Worm (Caenorhabditis elegans): ENCODE measurements around the gene F14H12.7.
"Not testable (repeated sequence)": the region's sequence is repeated elsewhere in the genome, so short reads cannot be mapped to it uniquely, and the experiment has no call there.

F14H12.7 gene

DNA sequence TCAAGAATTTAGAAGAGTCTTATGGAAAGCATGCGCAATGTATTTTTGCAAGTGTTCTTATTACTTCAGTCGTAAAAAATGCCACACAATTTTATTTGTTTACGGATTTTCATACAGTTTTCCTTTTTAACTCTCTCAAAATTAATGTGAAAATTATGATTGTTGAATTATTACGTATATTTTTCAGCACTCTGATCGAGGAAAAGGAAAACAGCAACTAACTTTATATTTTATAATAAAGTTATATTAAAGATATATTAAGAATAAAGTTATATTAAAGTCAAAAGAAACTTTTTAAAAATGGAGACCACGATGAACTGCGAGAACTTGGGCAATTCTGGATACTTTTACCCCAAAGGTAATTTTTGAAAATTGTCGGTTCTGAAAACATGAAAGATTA lies 12.2 kb downstream of the F14H12.7 start, which contains the start of gene F14H12.2:
Gene F14H12.2, plus strand, starts transcription at position 301 of the 400 bp plus-strand sequence.
- TF ChIP-seq Y55F3AM.14 (GFP tag; optimal IDR thresholded peaks at IDR 0.05) (no peak), nhr-6 (tag; optimal IDR thresholded peaks at IDR 0.05) (no peak), blmp-1 (tag; optimal IDR thresholded peaks at IDR 0.05; ENCODE audit: insufficient read depth) (no peak), sma-9 (GFP tag; optimal IDR thresholded peaks at IDR 0.05) (no peak), sma-9 (tag; optimal IDR thresholded peaks at IDR 0.05) (no peak), nhr-129 (tag; optimal IDR thresholded peaks at IDR 0.05) (no peak), egl-27 (tag; optimal IDR thresholded peaks at IDR 0.05) (no peak), snpc-4 (tag; optimal IDR thresholded peaks at IDR 0.05) (no peak), nhr-10 (tag; optimal IDR thresholded peaks at IDR 0.05) (no peak), gmeb-1 (tag; optimal IDR thresholded peaks at IDR 0.05) (no peak), unc-55 (GFP tag; optimal IDR thresholded peaks at IDR 0.05) (no peak), skn-1 (tag; optimal IDR thresholded peaks at IDR 0.05) (no peak), zag-1 (tag; optimal IDR thresholded peaks at IDR 0.05) (no peak), fos-1 (tag; optimal IDR thresholded peaks at IDR 0.05) (no peak), nhr-23 (tag; optimal IDR thresholded peaks at IDR 0.05) (no peak), lin-39 (tag; optimal IDR thresholded peaks at IDR 0.05) (no peak)

DNA sequence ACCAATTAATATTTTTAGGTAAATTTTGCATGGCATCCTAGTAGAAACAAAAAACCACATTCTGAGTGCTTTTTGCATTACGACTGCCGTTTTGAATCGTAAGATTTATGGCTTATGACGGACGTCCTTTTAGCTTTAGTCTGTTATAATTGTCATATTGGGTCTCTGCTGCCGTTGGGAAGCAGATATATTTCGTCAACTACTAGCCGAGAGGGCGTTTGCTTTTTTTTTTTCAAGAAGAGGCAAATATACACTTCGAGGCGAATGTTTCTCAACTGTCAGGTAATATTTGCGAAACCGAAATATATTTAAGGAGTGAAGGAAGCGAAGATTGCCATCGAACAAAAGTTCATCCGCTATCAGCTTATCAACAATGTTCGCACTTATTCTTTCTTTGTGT lies 18.5 kb downstream of the F14H12.7 start, which contains the start of gene F14H12.3:
Gene F14H12.3, plus strand, starts transcription at position 301 of the 400 bp plus-strand sequence.
- TF ChIP-seq nhr-237 (tag; optimal IDR thresholded peaks at IDR 0.05) (no peak), ztf-11 (tag; optimal IDR thresholded peaks at IDR 0.05) (no peak), lin-39 (tag; optimal IDR thresholded peaks at IDR 0.05) (no peak), nhr-77 (tag; optimal IDR thresholded peaks at IDR 0.05) (no peak), Y55F3AM.14 (GFP tag; optimal IDR thresholded peaks at IDR 0.05) (no peak), ama-1 (optimal IDR thresholded peaks at IDR 0.05) (no peak), unc-62 (GFP tag; optimal IDR thresholded peaks at IDR 0.05) (no peak), alr-1 (tag; optimal IDR thresholded peaks at IDR 0.05) (no peak), elt-1 (tag; optimal IDR thresholded peaks at IDR 0.05) (no peak), mbf-1 (tag; optimal IDR thresholded peaks at IDR 0.05) (no peak), elt-3 (tag; optimal IDR thresholded peaks at IDR 0.05) (no peak), ceh-82 (tag; optimal IDR thresholded peaks at IDR 0.05) (no peak)

DNA sequence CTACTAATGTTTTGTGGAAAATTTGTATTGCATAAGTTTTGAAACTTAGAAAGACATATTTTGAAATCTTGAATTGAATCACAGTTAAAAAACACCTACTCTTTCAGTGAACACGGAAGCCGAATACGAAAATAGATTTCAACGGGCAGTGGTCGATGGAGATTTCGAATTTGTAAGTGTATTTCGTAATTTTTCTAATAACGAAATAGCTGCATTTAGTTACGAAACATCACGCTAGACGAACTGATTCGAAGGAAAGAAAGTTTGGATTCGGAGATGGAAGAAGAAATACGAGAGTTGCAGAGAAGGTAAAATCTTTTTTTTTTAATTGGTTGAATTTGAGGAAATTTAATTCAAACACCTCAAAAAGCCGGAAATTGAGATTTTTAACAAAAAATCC lies 19.7 kb downstream of the F14H12.7 start:
- TF ChIP-seq mdl-1 (tag; optimal IDR thresholded peaks at IDR 0.05) (no peak), nhr-10 (tag; optimal IDR thresholded peaks at IDR 0.05) (no peak), blmp-1 (tag; optimal IDR thresholded peaks at IDR 0.05; ENCODE audit: insufficient read depth) (no peak), nhr-6 (tag; optimal IDR thresholded peaks at IDR 0.05) (no peak), peb-1 (tag; optimal IDR thresholded peaks at IDR 0.05) (no peak), lin-11 (tag; optimal IDR thresholded peaks at IDR 0.05) (no peak), nhr-23 (tag; optimal IDR thresholded peaks at IDR 0.05) (no peak), C34F6.9 (tag; optimal IDR thresholded peaks at IDR 0.05) (no peak), lin-39 (tag; optimal IDR thresholded peaks at IDR 0.05) (no peak), gmeb-1 (tag; optimal IDR thresholded peaks at IDR 0.05) (no peak), unc-62 (GFP tag; optimal IDR thresholded peaks at IDR 0.05) (no peak), mab-5 (tag; optimal IDR thresholded peaks at IDR 0.05) (no peak), nhr-25 (tag; optimal IDR thresholded peaks at IDR 0.05) (no peak), nhr-21 (tag; optimal IDR thresholded peaks at IDR 0.05) (no peak), crh-2 (tag; optimal IDR thresholded peaks at IDR 0.05) (no peak), skn-1 (tag; optimal IDR thresholded peaks at IDR 0.05) (no peak), lsy-2 (tag; optimal IDR thresholded peaks at IDR 0.05) (no peak)

DNA sequence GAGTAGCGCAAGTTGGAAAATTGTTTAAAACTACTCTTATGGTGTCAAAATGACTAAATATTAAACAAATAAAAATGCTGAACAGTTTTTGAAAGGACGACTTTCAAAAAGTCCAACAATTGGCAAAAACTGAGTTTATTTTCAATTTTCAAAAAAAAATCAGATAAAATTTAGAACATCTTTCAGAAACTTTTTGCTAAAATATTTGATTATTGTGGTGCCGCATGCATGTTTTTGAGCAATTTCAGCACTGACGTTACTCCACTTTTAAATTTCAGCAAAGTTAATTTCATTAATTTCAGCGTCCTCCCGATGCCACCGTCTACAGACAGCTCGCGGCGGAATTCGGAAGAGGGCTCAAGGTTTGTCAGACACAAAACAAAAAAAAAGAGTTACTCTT lies 23.1 kb downstream of the F14H12.7 start, which contains the start of gene cst-1:
Gene cst-1, plus strand, starts transcription at position 301 of the 400 bp plus-strand sequence.
- TF ChIP-seq snpc-4, R02D3.7, lsy-2 (tag; optimal IDR thresholded peaks at IDR 0.05): not testable (repeated sequence)

DNA sequence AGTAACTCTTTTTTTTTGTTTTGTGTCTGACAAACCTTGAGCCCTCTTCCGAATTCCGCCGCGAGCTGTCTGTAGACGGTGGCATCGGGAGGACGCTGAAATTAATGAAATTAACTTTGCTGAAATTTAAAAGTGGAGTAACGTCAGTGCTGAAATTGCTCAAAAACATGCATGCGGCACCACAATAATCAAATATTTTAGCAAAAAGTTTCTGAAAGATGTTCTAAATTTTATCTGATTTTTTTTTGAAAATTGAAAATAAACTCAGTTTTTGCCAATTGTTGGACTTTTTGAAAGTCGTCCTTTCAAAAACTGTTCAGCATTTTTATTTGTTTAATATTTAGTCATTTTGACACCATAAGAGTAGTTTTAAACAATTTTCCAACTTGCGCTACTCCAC lies 26.5 kb downstream of the F14H12.7 start, which contains the start of gene cst-2:
Gene cst-2, minus strand, starts transcription at position 101 of the 400 bp plus-strand sequence.
- TF ChIP-seq lsy-2, skn-1, ZK546.5 (tag; optimal IDR thresholded peaks at IDR 0.05): not testable (repeated sequence)

All from whole organism, L2 larva.